Fruit fly (Drosophila melanogaster) whole organism, embryonic: ENCODE results near the gene Pex16.
A peak's percentile ranks its signal among the peaks of the same experiment; 100 is the strongest.

ENCODE experiments used
- ATbp ChIP-seq: fragments of 200-800 bp; sonication (Bioruptor generic); optimal IDR thresholded peaks from 2 replicates; lab custom pipeline; 2017; ENCODE audit warnings: missing biosample characterization, mild to moderate bottlenecking, missing genetic modification characterization, missing genetic modification reagents
- Atf6 ChIP-seq: fragments of 200-800 bp; sonication (Bioruptor generic); IDR thresholded peaks from 2 replicates; pipeline ENCODE4 v1.3.6; 2022; ENCODE audit warnings: missing biosample characterization, missing genetic modification characterization
- Bgb ChIP-seq: fragments of 200-800 bp; sonication (Bioruptor generic); IDR thresholded peaks from 2 replicates; pipeline ENCODE4 v1.3.6; 2022; ENCODE audit warnings: missing biosample characterization, missing genetic modification characterization; ENCODE audit not compliant: partially characterized antibody
- CG10979 ChIP-seq: fragments of 200-800 bp; sonication (Bioruptor generic); optimal IDR thresholded peaks from 2 replicates; lab custom pipeline; 2018; ENCODE audit warnings: missing biosample characterization, mild to moderate bottlenecking, missing genetic modification characterization, moderate library complexity
- CG11504 ChIP-seq: fragments of 200-800 bp; sonication (Bioruptor generic); optimal IDR thresholded peaks from 3 replicates; lab custom pipeline; 2019; ENCODE audit warnings: missing biosample characterization, mild to moderate bottlenecking, missing genetic modification characterization, moderate library complexity
- CG12104 ChIP-seq: fragments of 200-800 bp; sonication (Bioruptor generic); optimal IDR thresholded peaks from 3 replicates; lab custom pipeline; 2016; ENCODE audit warnings: missing biosample characterization, missing genetic modification characterization
- CG12769 ChIP-seq: fragments of 200-800 bp; sonication (Bioruptor generic); optimal IDR thresholded peaks from 2 replicates; lab custom pipeline; 2019; ENCODE audit warnings: missing biosample characterization, mild to moderate bottlenecking, missing genetic modification characterization, moderate library complexity
- CG13424 ChIP-seq: fragments of 200-800 bp; sonication (Bioruptor generic); optimal IDR thresholded peaks from 2 replicates; lab custom pipeline; 2019; ENCODE audit warnings: missing biosample characterization, mild to moderate bottlenecking, missing genetic modification characterization, moderate library complexity
- CG1792 ChIP-seq: fragments of 200-800 bp; sonication (Bioruptor generic); optimal IDR thresholded peaks from 2 replicates; lab custom pipeline; 2016; ENCODE audit warnings: missing biosample characterization, missing genetic modification characterization
- CG31365 ChIP-seq: fragments of 200-800 bp; sonication (Bioruptor generic); optimal IDR thresholded peaks from 2 replicates; lab custom pipeline; 2018; ENCODE audit warnings: missing biosample characterization, mild to moderate bottlenecking, missing genetic modification characterization
- CG3281 ChIP-seq: fragments of 200-800 bp; sonication (Bioruptor generic); optimal IDR thresholded peaks from 3 replicates; lab custom pipeline; 2017; ENCODE audit warnings: missing biosample characterization, mild to moderate bottlenecking, missing genetic modification characterization
- CG3407 ChIP-seq: fragments of 200-800 bp; sonication (Bioruptor generic); optimal IDR thresholded peaks from 2 replicates; lab custom pipeline; 2018; ENCODE audit warnings: missing biosample characterization, mild to moderate bottlenecking, missing genetic modification characterization
- CG4424 ChIP-seq: fragments of 200-800 bp; sonication (Bioruptor generic); optimal IDR thresholded peaks from 3 replicates; lab custom pipeline; 2016; ENCODE audit warnings: missing biosample characterization, missing genetic modification characterization
- CG8281 ChIP-seq: fragments of 200-800 bp; sonication (Bioruptor generic); optimal IDR thresholded peaks from 2 replicates; lab custom pipeline; 2018; ENCODE audit warnings: missing biosample characterization, mild to moderate bottlenecking, missing genetic modification characterization, moderate library complexity
- Deaf1 ChIP-seq: fragments of 200-800 bp; optimal IDR thresholded peaks from 3 replicates; lab custom pipeline; 2019; ENCODE audit warnings: missing biosample characterization, mild to moderate bottlenecking, missing genetic modification characterization, moderate library complexity
- Gsc ChIP-seq: fragments of 200-800 bp; sonication (Bioruptor generic); IDR thresholded peaks from 2 replicates; pipeline ENCODE4 v1.3.6; 2022; ENCODE audit warnings: missing biosample characterization, missing genetic modification characterization
- H2.0 ChIP-seq: fragments of 200-800 bp; sonication (Bioruptor generic); IDR thresholded peaks from 2 replicates; pipeline ENCODE4 v1.3.6; 2022; ENCODE audit warnings: missing biosample characterization, missing genetic modification characterization
- HLHmδ ChIP-seq: fragments of 200-800 bp; sonication (Bioruptor generic); optimal IDR thresholded peaks from 2 replicates; lab custom pipeline; 2018; ENCODE audit warnings: missing biosample characterization, mild to moderate bottlenecking, missing genetic modification characterization, moderate library complexity
- Hr51 ChIP-seq, 2 experiments: fragments of 200-800 bp; sonication (Bioruptor generic); optimal IDR thresholded peaks; 2 replicates in 1 of 2; 3 replicates in 1 of 2; lab custom pipeline; 2016 to 2018; ENCODE audit warnings: missing biosample characterization in 2 of 2, missing genetic modification characterization in 2 of 2, mild to moderate bottlenecking in 1 of 2, moderate library complexity in 1 of 2
- Hsf ChIP-seq: fragments of 200-800 bp; sonication (Bioruptor generic); optimal IDR thresholded peaks from 3 replicates; lab custom pipeline; 2016; ENCODE audit warnings: missing biosample characterization, missing genetic modification characterization
- NK7.1 ChIP-seq: fragments of 200-800 bp; sonication (Bioruptor generic); optimal IDR thresholded peaks from 3 replicates; lab custom pipeline; 2016; ENCODE audit warnings: missing biosample characterization, missing genetic modification characterization
- Nf-YB ChIP-seq: fragments of 200-800 bp; sonication (Bioruptor generic); optimal IDR thresholded peaks from 3 replicates; lab custom pipeline; 2019; ENCODE audit warnings: missing biosample characterization, mild to moderate bottlenecking, missing genetic modification characterization, moderate library complexity
- PHDP ChIP-seq: fragments of 200-800 bp; sonication (Bioruptor generic); optimal IDR thresholded peaks from 3 replicates; lab custom pipeline; 2018; ENCODE audit warnings: missing biosample characterization, mild to moderate bottlenecking, missing genetic modification characterization, moderate library complexity
- Ptx1 ChIP-seq: fragments of 200-800 bp; sonication (Bioruptor generic); IDR thresholded peaks from 2 replicates; pipeline ENCODE4 v1.3.6; 2022; ENCODE audit warnings: missing biosample characterization, missing genetic modification characterization
- Rfx ChIP-seq: fragments of 200-800 bp; sonication (Bioruptor generic); IDR thresholded peaks from 2 replicates; pipeline ENCODE4 v1.3.6; 2022; ENCODE audit warnings: missing biosample characterization, missing genetic modification characterization
- Sox100B ChIP-seq: fragments of 200-800 bp; sonication (Bioruptor generic); optimal IDR thresholded peaks from 3 replicates; lab custom pipeline; 2018; ENCODE audit warnings: missing biosample characterization, mild to moderate bottlenecking, missing genetic modification characterization
- Xrp1 ChIP-seq: fragments of 200-800 bp; sonication (Bioruptor generic); IDR thresholded peaks from 2 replicates; pipeline ENCODE4 v1.3.6; 2022; ENCODE audit warnings: missing biosample characterization, missing genetic modification characterization
- bcd ChIP-seq: fragments of 200-800 bp; sonication (Bioruptor generic); optimal IDR thresholded peaks from 2 replicates; lab custom pipeline; 2017; ENCODE audit warnings: missing biosample characterization, mild to moderate bottlenecking, missing genetic modification characterization
- caup ChIP-seq: fragments of 200-800 bp; sonication (Bioruptor generic); optimal IDR thresholded peaks from 3 replicates; lab custom pipeline; 2017; ENCODE audit warnings: missing biosample characterization, mild to moderate bottlenecking, missing genetic modification characterization, moderate library complexity; ENCODE audit not compliant: severe bottlenecking
- chinmo ChIP-seq: fragments of 200-800 bp; sonication (Bioruptor generic); IDR thresholded peaks from 4 replicates; pipeline ENCODE4 v1.3.6; 2022; ENCODE audit warnings: missing biosample characterization, missing genetic modification characterization; ENCODE audit not compliant: partially characterized antibody
- crol ChIP-seq: fragments of 200-800 bp; sonication (Bioruptor generic); IDR thresholded peaks from 2 replicates; pipeline ENCODE4 v1.3.6; 2022; ENCODE audit warnings: missing biosample characterization, missing genetic modification characterization
- dmrt99B ChIP-seq: fragments of 200-800 bp; sonication (Bioruptor generic); optimal IDR thresholded peaks from 2 replicates; lab custom pipeline; 2018; ENCODE audit warnings: missing biosample characterization, mild to moderate bottlenecking, missing genetic modification characterization, moderate library complexity
- eve ChIP-seq, 2 experiments: fragments of >200 bp; optimal IDR thresholded peaks; 2 replicates each; lab custom pipeline; 2017; ENCODE audit warnings: missing biosample characterization in 2 of 2, missing genetic modification characterization in 2 of 2
- gcm ChIP-seq: fragments of 200-800 bp; sonication (Bioruptor generic); optimal IDR thresholded peaks from 2 replicates; lab custom pipeline; 2019; ENCODE audit warnings: missing biosample characterization, mild to moderate bottlenecking, missing genetic modification characterization, moderate library complexity
- gem ChIP-seq: fragments of 200-800 bp; sonication (Bioruptor generic); optimal IDR thresholded peaks from 2 replicates; lab custom pipeline; 2019; ENCODE audit warnings: missing biosample characterization, mild to moderate bottlenecking, missing genetic modification characterization, moderate library complexity
- gfzf ChIP-seq: fragments of 200-800 bp; sonication (Bioruptor generic); optimal IDR thresholded peaks from 2 replicates; lab custom pipeline; 2016; ENCODE audit warnings: missing biosample characterization, mild to moderate bottlenecking, missing genetic modification characterization, moderate library complexity
- grau ChIP-seq: fragments of 200-800 bp; optimal IDR thresholded peaks from 3 replicates; lab custom pipeline; 2019; ENCODE audit warnings: missing biosample characterization, mild to moderate bottlenecking, missing genetic modification characterization, moderate library complexity
- gsb ChIP-seq: fragments of 200-800 bp; sonication (Bioruptor generic); IDR thresholded peaks from 2 replicates; pipeline ENCODE4 v1.3.6; 2022; ENCODE audit warnings: missing biosample characterization, missing genetic modification characterization
- ham ChIP-seq: fragments of 200-800 bp; sonication (Bioruptor generic); IDR thresholded peaks from 2 replicates; pipeline ENCODE4 v1.3.6; 2022; ENCODE audit warnings: missing biosample characterization, missing genetic modification characterization
- mirr ChIP-seq: fragments of 200-800 bp; sonication (Bioruptor generic); optimal IDR thresholded peaks from 3 replicates; lab custom pipeline; 2018; ENCODE audit warnings: missing biosample characterization, mild to moderate bottlenecking, missing genetic modification characterization
- sd ChIP-seq: fragments of 200-800 bp; sonication (Bioruptor generic); optimal IDR thresholded peaks from 3 replicates; lab custom pipeline; 2018; ENCODE audit warnings: missing biosample characterization, mild to moderate bottlenecking, missing genetic modification characterization, moderate library complexity
- sens-2 ChIP-seq: fragments of 200-800 bp; sonication (Bioruptor generic); IDR thresholded peaks from 2 replicates; pipeline ENCODE4 v1.3.6; 2022; ENCODE audit warnings: missing biosample characterization, missing genetic modification characterization
- sima ChIP-seq: fragments of 200-800 bp; sonication (Bioruptor generic); optimal IDR thresholded peaks from 2 replicates; lab custom pipeline; 2016; ENCODE audit warnings: missing biosample characterization, missing genetic modification characterization
- stwl ChIP-seq: fragments of 200-800 bp; sonication (Bioruptor generic); optimal IDR thresholded peaks from 3 replicates; lab custom pipeline; 2018; ENCODE audit warnings: missing biosample characterization, mild to moderate bottlenecking, missing genetic modification characterization, moderate library complexity
- z ChIP-seq: fragments of 200-800 bp; sonication (Bioruptor generic); IDR thresholded peaks from 3 replicates; pipeline ENCODE4 v1.3.6; 2022; ENCODE audit warnings: missing biosample characterization, missing genetic modification characterization
- zen2 ChIP-seq: fragments of 200-800 bp; sonication (Bioruptor generic); IDR thresholded peaks from 3 replicates; pipeline ENCODE4 v1.3.6; 2022; ENCODE audit warnings: missing biosample characterization, missing genetic modification characterization; ENCODE audit not compliant: partially characterized antibody

Gene Pex16

dm6 chr3L:20730323-20731238 lies 47.5 kb downstream of the Pex16 start, which contains the start of gene CG13252 (continued):
- peak; percentile 75 for TF ChIP-seq mirr (GFP tag; lab: Kevin White, UChicago)
- TF ChIP-seq CG10979 (tag; lab: Kevin White, UChicago), result no peak
- TF ChIP-seq Hsf (GFP tag; lab: Kevin White, UChicago), result peak; percentile 10
- TF ChIP-seq Atf6, result peak; percentile 57; the same call in 1 of the 2 replicates
- peak; percentile 27 for TF ChIP-seq Deaf1 (tag; lab: Kevin White, UChicago)
- peak; percentile 50 for TF ChIP-seq HLHmδ (GFP tag; lab: Kevin White, UChicago)
- 0 out of 2 replicates have a peak, but pooled peaks have one; percentile 4 for TF ChIP-seq Ptx1
- TF ChIP-seq CG13424, result peak; percentile 23
- TF ChIP-seq bcd (GFP tag; lab: Kevin White, UChicago), result peak; percentile 28
- TF ChIP-seq Nf-YB, result no peak
- TF ChIP-seq Hr51 (GFP tag; optimal IDR thresholded peaks at IDR 0.05; lab: Kevin White, UChicago), result peak in 1 of 2 experiments; percentile 5
- peak; percentile 92 for TF ChIP-seq sd (tag; lab: Kevin White, UChicago)
- no peak for TF ChIP-seq sima
- peak; percentile 70 for TF ChIP-seq CG12769
- peak; percentile 22 for TF ChIP-seq CG11504
- TF ChIP-seq stwl (tag; lab: Kevin White, UChicago), result no peak
- peak; percentile 26 for TF ChIP-seq CG3281 (GFP tag; lab: Kevin White, UChicago)
- TF ChIP-seq sens-2 (GFP tag; lab: Robert Waterston, UW), result 0 out of 2 replicates have a peak, but pooled peaks have one; percentile 31
- TF ChIP-seq CG31365, result no peak
- no peak for TF ChIP-seq CG3407 (GFP tag; lab: Kevin White, UChicago)
- peak; percentile 6 for TF ChIP-seq grau (tag; lab: Kevin White, UChicago)
- TF ChIP-seq chinmo (GFP tag; lab: Robert Waterston, UW), result peak; percentile 95; the same call in 3 of the 4 replicates
- peak; percentile 22; the same call in 1 of the 2 replicates for TF ChIP-seq Bgb (GFP tag; lab: Robert Waterston, UW)
- TF ChIP-seq zen2 (GFP tag; lab: Robert Waterston, UW), result 0 out of 3 replicates have a peak, but pooled peaks have one; percentile 32
- no peak for TF ChIP-seq NK7.1 (GFP tag; lab: Kevin White, UChicago)
- TF ChIP-seq CG12104, result peak; percentile 44
- TF ChIP-seq caup (GFP tag; lab: Kevin White, UChicago), result peak; percentile 55
- peak; percentile 38 for TF ChIP-seq PHDP (tag; lab: Kevin White, UChicago)
- peak; percentile 50; the same call in 1 of the 2 replicates for TF ChIP-seq crol
- no peak for TF ChIP-seq CG4424 (GFP tag; lab: Kevin White, UChicago)
- TF ChIP-seq Sox100B (GFP tag; lab: Kevin White, UChicago), result peak; percentile 32
- TF ChIP-seq H2.0 (GFP tag; lab: Robert Waterston, UW), result no peak
- peak; percentile 11 for TF ChIP-seq gem
- peak; percentile 62 for TF ChIP-seq ATbp (GFP tag; lab: Kevin White, UChicago)
- peak; percentile 69 for TF ChIP-seq gcm (GFP tag; lab: Kevin White, UChicago)
- no peak for TF ChIP-seq gfzf (GFP tag; lab: Kevin White, UChicago)
- TF ChIP-seq gsb, result no peak
- peak; percentile 34 for TF ChIP-seq CG1792
- TF ChIP-seq dmrt99B, result peak; percentile 27
- no peak for TF ChIP-seq Gsc
- peak in 1 of 2 experiments; percentile 57 for TF ChIP-seq eve (GFP tag; optimal IDR thresholded peaks at IDR 0.05; lab: Kevin White, UChicago)
- TF ChIP-seq CG8281 (tag; lab: Kevin White, UChicago), result peak; percentile 8
- TF ChIP-seq ham, result peak; percentile 9; the same call in 1 of the 2 replicates
- 0 out of 3 replicates have a peak, but pooled peaks have one; percentile 54 for TF ChIP-seq z (GFP tag; lab: Robert Waterston, UW)
- peak; percentile 39; the same call in 1 of the 2 replicates for TF ChIP-seq Rfx (GFP tag; lab: Robert Waterston, UW)
- no peak; the same call in 1 of the 2 replicates for TF ChIP-seq Xrp1
